Worm (Caenorhabditis elegans) whole organism, L3 larva: ENCODE results near the gene sdz-13.

Experiments used
- ZK546.5 ChIP-seq: sonication (generic microtip); optimal IDR thresholded peaks from 2 replicates; lab custom pipeline; 2017; ENCODE audit warnings: missing biosample characterization, missing genetic modification characterization
- aly-2 ChIP-seq: fragments of 150-350 bp; optimal IDR thresholded peaks from 2 replicates; lab custom pipeline; 2014; ENCODE audit warnings: missing biosample characterization, missing genetic modification characterization
- ceh-16 ChIP-seq: sonication (generic microtip); optimal IDR thresholded peaks from 2 replicates; lab custom pipeline; 2017; ENCODE audit warnings: missing biosample characterization, missing genetic modification characterization
- ceh-28 ChIP-seq: fragments of 150-350 bp; optimal IDR thresholded peaks from 2 replicates; lab custom pipeline; 2014; ENCODE audit warnings: missing biosample characterization, missing genetic modification reagents, missing genetic modification characterization
- ceh-9 ChIP-seq: sonication (generic microtip); optimal IDR thresholded peaks from 2 replicates; lab custom pipeline; 2018; ENCODE audit warnings: missing biosample characterization, missing genetic modification characterization
- daf-12 ChIP-seq: fragments of 150-350 bp; optimal IDR thresholded peaks from 2 replicates; lab custom pipeline; 2014; ENCODE audit warnings: missing biosample characterization, missing genetic modification reagents, missing genetic modification characterization
- elt-1 ChIP-seq: fragments of 150-350 bp; optimal IDR thresholded peaks from 2 replicates; lab custom pipeline; 2014; ENCODE audit warnings: missing biosample characterization, missing genetic modification characterization
- elt-2 ChIP-seq: sonication (generic microtip); optimal IDR thresholded peaks from 2 replicates; lab custom pipeline; 2016; ENCODE audit warnings: missing genetic modification reagents, mild to moderate bottlenecking, missing genetic modification characterization, missing compliant biosample characterization
- elt-3 ChIP-seq, 3 experiments: fragments of 150-350 bp in 1 of 3; sonication (generic microtip) in 2 of 3; optimal IDR thresholded peaks; 2 replicates in 2 of 3; 4 replicates in 1 of 3; lab custom pipeline; 2014 to 2017; ENCODE audit warnings: missing biosample characterization in 3 of 3, missing genetic modification characterization in 3 of 3
- eor-1 ChIP-seq, 2 experiments: fragments of 150-350 bp; optimal IDR thresholded peaks; 2 replicates each; lab custom pipeline; 2014 to 2018; ENCODE audit warnings: missing biosample characterization in 2 of 2, missing genetic modification characterization in 2 of 2
- fkh-10 ChIP-seq: sonication (generic microtip); optimal IDR thresholded peaks from 2 replicates; lab custom pipeline; 2017; ENCODE audit warnings: missing biosample characterization, missing genetic modification reagents, missing genetic modification characterization
- fkh-2 ChIP-seq: fragments of 150-350 bp; optimal IDR thresholded peaks from 2 replicates; lab custom pipeline; 2014; ENCODE audit warnings: missing biosample characterization, missing genetic modification reagents, missing genetic modification characterization
- hmg-11 ChIP-seq: sonication (generic microtip); optimal IDR thresholded peaks from 2 replicates; lab custom pipeline; 2016; ENCODE audit warnings: missing genetic modification characterization, missing compliant biosample characterization
- jun-1 ChIP-seq: fragments of 150-350 bp; optimal IDR thresholded peaks from 2 replicates; lab custom pipeline; 2014; ENCODE audit warnings: missing biosample characterization, missing genetic modification reagents, missing genetic modification characterization
- lin-15B ChIP-seq: fragments of 150-350 bp; optimal IDR thresholded peaks from 2 replicates; lab custom pipeline; 2014; ENCODE audit warnings: missing biosample characterization, missing genetic modification characterization
- lin-39 ChIP-seq: fragments of 150-350 bp; optimal IDR thresholded peaks from 2 replicates; lab custom pipeline; 2018; ENCODE audit warnings: missing biosample characterization, missing genetic modification reagents, missing genetic modification characterization
- lsy-12 ChIP-seq: sonication (generic microtip); optimal IDR thresholded peaks from 2 replicates; lab custom pipeline; 2016; ENCODE audit warnings: mild to moderate bottlenecking, missing genetic modification characterization, missing compliant biosample characterization
- mdl-1 ChIP-seq: fragments of 150-350 bp; optimal IDR thresholded peaks from 2 replicates; lab custom pipeline; 2014; ENCODE audit warnings: missing biosample characterization, missing genetic modification characterization
- mml-1 ChIP-seq: fragments of 150-350 bp; sonication (generic microtip); optimal IDR thresholded peaks from 3 replicates; lab custom pipeline; 2014; ENCODE audit warnings: missing biosample characterization, missing genetic modification characterization
- nfya-1 ChIP-seq: sonication (generic microtip); optimal IDR thresholded peaks from 2 replicates; lab custom pipeline; 2017; ENCODE audit warnings: missing genetic modification characterization, mild to moderate bottlenecking, missing compliant biosample characterization, antibody characterized with exemption, moderate library complexity; ENCODE audit not compliant: insufficient read depth
- nhr-11 ChIP-seq: fragments of 150-350 bp; optimal IDR thresholded peaks from 2 replicates; lab custom pipeline; 2014; ENCODE audit warnings: missing biosample characterization, missing genetic modification characterization
- nhr-12 ChIP-seq: fragments of 150-350 bp; optimal IDR thresholded peaks from 2 replicates; lab custom pipeline; 2014; ENCODE audit warnings: missing biosample characterization, missing genetic modification characterization
- nhr-25 ChIP-seq: sonication (generic microtip); optimal IDR thresholded peaks from 2 replicates; lab custom pipeline; 2017; ENCODE audit warnings: missing biosample characterization, missing genetic modification characterization
- nhr-28 ChIP-seq: fragments of 150-350 bp; optimal IDR thresholded peaks from 2 replicates; lab custom pipeline; 2014; ENCODE audit warnings: missing biosample characterization, missing genetic modification characterization
- nhr-43 ChIP-seq: sonication (generic microtip); optimal IDR thresholded peaks from 2 replicates; lab custom pipeline; 2016; ENCODE audit warnings: mild to moderate bottlenecking, missing genetic modification characterization, missing compliant biosample characterization; ENCODE audit not compliant: poor library complexity, severe bottlenecking
- nhr-67 ChIP-seq: fragments of 150-350 bp; optimal IDR thresholded peaks from 2 replicates; lab custom pipeline; 2014; ENCODE audit warnings: missing biosample characterization, missing genetic modification characterization
- nhr-77 ChIP-seq: fragments of 150-350 bp; optimal IDR thresholded peaks from 2 replicates; lab custom pipeline; 2014; ENCODE audit warnings: missing biosample characterization, missing genetic modification characterization
- pha-4 ChIP-seq: fragments of 150-350 bp; optimal IDR thresholded peaks from 2 replicates; lab custom pipeline; 2014; ENCODE audit warnings: missing biosample characterization, missing genetic modification reagents, missing genetic modification characterization
- pqm-1 ChIP-seq: fragments of 150-350 bp; optimal IDR thresholded peaks from 2 replicates; lab custom pipeline; 2017; ENCODE audit warnings: missing biosample characterization, missing genetic modification characterization, inconsistent platforms
- skn-1 ChIP-seq: fragments of 150-350 bp; optimal IDR thresholded peaks from 2 replicates; lab custom pipeline; 2014; ENCODE audit warnings: missing biosample characterization, missing genetic modification characterization
- tbx-2 ChIP-seq: sonication (generic microtip); optimal IDR thresholded peaks from 2 replicates; lab custom pipeline; 2016; ENCODE audit warnings: mild to moderate bottlenecking, missing genetic modification characterization, missing compliant biosample characterization
- unc-39 ChIP-seq: sonication (generic microtip); optimal IDR thresholded peaks from 4 replicates; lab custom pipeline; 2017; ENCODE audit warnings: missing biosample characterization, missing genetic modification characterization
- unc-62 ChIP-seq: fragments of 150-350 bp; sonication (generic microtip); optimal IDR thresholded peaks from 4 replicates; lab custom pipeline; 2014; ENCODE audit warnings: missing biosample characterization, missing genetic modification reagents, missing genetic modification characterization
- zag-1 ChIP-seq: fragments of 150-350 bp; optimal IDR thresholded peaks from 2 replicates; lab custom pipeline; 2014; ENCODE audit warnings: missing biosample characterization, missing genetic modification characterization
- ztf-11 ChIP-seq: fragments of 150-350 bp; optimal IDR thresholded peaks from 2 replicates; lab custom pipeline; 2014; ENCODE audit warnings: missing biosample characterization, missing genetic modification characterization

The sdz-13 gene

ce11 chrIV:10894255-10894654, 14.8 kb upstream of the sdz-13 start, which contains the start of gene srlf-14:
TSS of gene srlf-14 (minus strand) at chrIV:10894355.
- TF ChIP-seq elt-3 (tag; optimal IDR thresholded peaks at IDR 0.05; lab: Kevin White, UChicago) = no peak
- TF ChIP-seq nfya-1 (tag; lab: Kevin White, UChicago) = no peak
- no peak for TF ChIP-seq zag-1 (tag; lab: Kevin White, UChicago)
- TF ChIP-seq ZK546.5 (tag; lab: Kevin White, UChicago) = no peak
- no peak for TF ChIP-seq nhr-25 (tag; lab: Kevin White, UChicago)
- TF ChIP-seq unc-62 (GFP tag; lab: Kevin White, UChicago) = no peak
- TF ChIP-seq elt-2 (tag; lab: Kevin White, UChicago) = no peak
- no peak for TF ChIP-seq pqm-1 (tag; lab: Kevin White, UChicago)
- no peak for TF ChIP-seq nhr-67
- no peak for TF ChIP-seq nhr-77
- no peak for TF ChIP-seq ceh-16 (tag; lab: Kevin White, UChicago)
- TF ChIP-seq eor-1 (tag; optimal IDR thresholded peaks at IDR 0.05; lab: Kevin White, UChicago) = no peak
- TF ChIP-seq mdl-1 (tag; lab: Kevin White, UChicago) = no peak
- TF ChIP-seq mml-1 (tag; lab: Kevin White, UChicago) = no peak
- no peak for TF ChIP-seq skn-1
- no peak for TF ChIP-seq hmg-11 (tag; lab: Kevin White, UChicago)

- TF ChIP-seq fkh-10 (GFP tag; lab: Kevin White, UChicago) = no peak
- TF ChIP-seq jun-1 (tag; lab: Kevin White, UChicago) = no peak
- TF ChIP-seq unc-39 = no peak
- TF ChIP-seq elt-1 (tag; lab: Kevin White, UChicago) = no peak
- TF ChIP-seq lin-39 = no peak
- TF ChIP-seq ceh-16 (tag; lab: Kevin White, UChicago) = no peak
- TF ChIP-seq nhr-77 = no peak
- TF ChIP-seq lin-15B (tag; lab: Kevin White, UChicago) = no peak
- TF ChIP-seq ztf-11 (tag; lab: Kevin White, UChicago) = no peak
- no peak for TF ChIP-seq lsy-12
- TF ChIP-seq mdl-1 (tag; lab: Kevin White, UChicago) = no peak
- no peak for TF ChIP-seq fkh-2 (tag; lab: Kevin White, UChicago)
- TF ChIP-seq nhr-43 (tag; lab: Kevin White, UChicago) = no peak
- no peak for TF ChIP-seq ceh-28
- no peak for TF ChIP-seq mml-1 (tag; lab: Kevin White, UChicago)
Observed at ce11 chrIV:10891993-10892392, 12.6 kb upstream of the sdz-13 start, which contains the start of gene srlf-12. TSS of gene srlf-12 (minus strand) at chrIV:10892093.

- TF ChIP-seq lin-15B (tag; lab: Kevin White, UChicago) = no peak
- TF ChIP-seq pha-4 (tag; lab: Kevin White, UChicago) = no peak
- no peak for TF ChIP-seq ceh-9
- TF ChIP-seq skn-1 = no peak
- no peak for TF ChIP-seq nhr-28
- TF ChIP-seq fkh-2 (tag; lab: Kevin White, UChicago) = no peak
- no peak for TF ChIP-seq daf-12 (tag; lab: Kevin White, UChicago)
- no peak for TF ChIP-seq pqm-1 (tag; lab: Kevin White, UChicago)
- TF ChIP-seq nhr-77 = no peak
- TF ChIP-seq hmg-11 (tag; lab: Kevin White, UChicago) = no peak
- no peak for TF ChIP-seq nhr-12
- TF ChIP-seq ceh-16 (tag; lab: Kevin White, UChicago) = no peak
- TF ChIP-seq lsy-12 = no peak
- no peak for TF ChIP-seq aly-2 (tag; lab: Kevin White, UChicago)
- TF ChIP-seq nhr-25 (tag; lab: Kevin White, UChicago) = no peak
Observed at ce11 chrIV:10889820-10890462, 10.5 kb upstream of the sdz-13 start, which contains the start of gene F13E9.15. TSS of gene F13E9.15 (minus strand) at chrIV:10889870.

- TF ChIP-seq ztf-11 (tag; lab: Kevin White, UChicago) (no peak), jun-1 (tag; lab: Kevin White, UChicago) (no peak), elt-1 (tag; lab: Kevin White, UChicago) (no peak), tbx-2 (tag; lab: Kevin White, UChicago) (no peak), nhr-11 (tag; lab: Kevin White, UChicago) (no peak), pha-4 (tag; lab: Kevin White, UChicago) (no peak), zag-1 (tag; lab: Kevin White, UChicago) (no peak)
Observed at ce11 chrIV:10887285-10887684, 7.8 kb upstream of the sdz-13 start, which contains the start of gene F13E9.16. TSS of gene F13E9.16 (minus strand) at chrIV:10887385.
